Worm (Caenorhabditis elegans) whole organism, young adult: Measurements from ENCODE around the gene M79.2.

Experiments
- B0336.3 ChIP-seq: fragments of 200-800 bp; sonication (Bioruptor generic); IDR thresholded peaks from 2 replicates; pipeline ENCODE4 v1.3.6; 2022; ENCODE audit warnings: missing genetic modification characterization, missing compliant biosample characterization
- C06A6.2 ChIP-seq: fragments of 200-800 bp; sonication (Bioruptor generic); conservative IDR thresholded peaks from 2 replicates; pipeline ENCODE4 v1.3.6; 2022; ENCODE audit warnings: missing genetic modification characterization, missing compliant biosample characterization
- D2030.7 ChIP-seq: fragments of 200-800 bp; sonication (Bioruptor generic); IDR thresholded peaks from 2 replicates; pipeline ENCODE4 v1.3.6; 2022; ENCODE audit warnings: missing genetic modification reagents, missing genetic modification characterization, missing compliant biosample characterization
- F37B4.10 ChIP-seq: fragments of 200-800 bp; sonication (Bioruptor generic); IDR thresholded peaks from 2 replicates; pipeline ENCODE4 v1.3.6; 2022; ENCODE audit warnings: missing genetic modification characterization, missing compliant biosample characterization
- K11D2.4 ChIP-seq: fragments of 200-800 bp; sonication (Bioruptor generic); IDR thresholded peaks from 2 replicates; pipeline ENCODE4 v1.3.6; 2022; ENCODE audit warnings: missing genetic modification reagents, missing genetic modification characterization, missing compliant biosample characterization
- K12H6.12 ChIP-seq: fragments of 200-800 bp; sonication (Bioruptor generic); optimal IDR thresholded peaks from 2 replicates; lab custom pipeline; 2018; ENCODE audit warnings: mild to moderate bottlenecking, missing genetic modification characterization, missing compliant biosample characterization
- Y67H2A.10 ChIP-seq: fragments of 200-800 bp; sonication (Bioruptor generic); conservative IDR thresholded peaks from 2 replicates; pipeline ENCODE4 v1.3.6; 2022; ENCODE audit warnings: missing genetic modification reagents, missing genetic modification characterization, missing compliant biosample characterization
- Y95B8A.8 ChIP-seq: fragments of 200-800 bp; sonication (Bioruptor generic); IDR thresholded peaks from 2 replicates; pipeline ENCODE4 v1.3.6; 2022; ENCODE audit warnings: missing genetic modification reagents, missing genetic modification characterization, missing compliant biosample characterization
- ama-1 ChIP-seq, 3 experiments: fragments of 150-350 bp in 1 of 3; sonication (generic microtip) in 2 of 3; optimal IDR thresholded peaks; 2 replicates each; lab custom pipeline; 2014 to 2018; ENCODE audit warnings: missing biosample characterization in 2 of 3, missing genetic modification characterization in 2 of 3, missing genetic modification reagents in 2 of 3
- atf-7 ChIP-seq: sonication (generic microtip); optimal IDR thresholded peaks from 2 replicates; lab custom pipeline; 2017; ENCODE audit warnings: mild to moderate bottlenecking, missing genetic modification characterization, missing compliant biosample characterization
- attf-3 ChIP-seq: fragments of 200-800 bp; sonication (Bioruptor generic); conservative IDR thresholded peaks from 2 replicates; pipeline ENCODE4 v1.3.6; 2022; ENCODE audit warnings: missing genetic modification reagents, missing genetic modification characterization, missing compliant biosample characterization
- attf-5 ChIP-seq: fragments of 200-800 bp; sonication (Bioruptor generic); optimal IDR thresholded peaks from 2 replicates; lab custom pipeline; 2018; ENCODE audit warnings: mild to moderate bottlenecking, missing genetic modification characterization, missing compliant biosample characterization
- attf-6 ChIP-seq: fragments of 200-800 bp; sonication (Bioruptor generic); IDR thresholded peaks from 2 replicates; pipeline ENCODE4 v1.3.6; 2022; ENCODE audit warnings: missing genetic modification reagents, missing genetic modification characterization, missing compliant biosample characterization
- bed-2 ChIP-seq: fragments of 200-800 bp; sonication (Bioruptor generic); IDR thresholded peaks from 2 replicates; pipeline ENCODE4 v1.3.6; 2022; ENCODE audit warnings: missing genetic modification reagents, missing genetic modification characterization, missing compliant biosample characterization
- cebp-1 ChIP-seq, 2 experiments: fragments of 200-800 bp in 1 of 2; sonication (Bioruptor generic) in 1 of 2; sonication (generic microtip) in 1 of 2; IDR thresholded peaks in 1 of 2; optimal IDR thresholded peaks in 1 of 2; 2 replicates each; pipeline versions ENCODE4 v1.3.6 to Lab custom; 2017 to 2022; ENCODE audit warnings: missing compliant biosample characterization in 2 of 2, missing genetic modification characterization in 2 of 2, mild to moderate bottlenecking in 1 of 2, missing genetic modification reagents in 1 of 2, moderate library complexity in 1 of 2
- ceh-27 ChIP-seq: fragments of 200-800 bp; sonication (Bioruptor generic); optimal IDR thresholded peaks from 2 replicates; lab custom pipeline; 2018; ENCODE audit warnings: mild to moderate bottlenecking, missing genetic modification characterization, moderate library complexity, missing compliant biosample characterization
- chd-7 ChIP-seq: sonication (generic microtip); optimal IDR thresholded peaks from 2 replicates; lab custom pipeline; 2016; ENCODE audit warnings: mild to moderate bottlenecking, missing genetic modification characterization, moderate library complexity, missing compliant biosample characterization
- dox-1 ChIP-seq: fragments of 200-800 bp; sonication (Bioruptor generic); IDR thresholded peaks from 2 replicates; pipeline ENCODE4 v1.3.6; 2022; ENCODE audit warnings: missing genetic modification reagents, missing genetic modification characterization, missing compliant biosample characterization
- egl-44 ChIP-seq: fragments of 200-800 bp; sonication (Bioruptor generic); IDR thresholded peaks from 2 replicates; pipeline ENCODE4 v1.3.6; 2022; ENCODE audit warnings: missing genetic modification reagents, missing genetic modification characterization, missing compliant biosample characterization
- egrh-3 ChIP-seq: fragments of 200-800 bp; sonication (Bioruptor generic); IDR thresholded peaks from 2 replicates; pipeline ENCODE4 v1.3.6; 2022; ENCODE audit warnings: missing genetic modification reagents, missing genetic modification characterization, missing compliant biosample characterization
- ekl-4 ChIP-seq: fragments of 200-800 bp; sonication (Bioruptor generic); IDR thresholded peaks from 2 replicates; pipeline ENCODE4 v1.3.6; 2022; ENCODE audit warnings: missing genetic modification reagents, missing genetic modification characterization, missing compliant biosample characterization
- ets-4 ChIP-seq: fragments of 200-800 bp; sonication (Bioruptor generic); optimal IDR thresholded peaks from 2 replicates; lab custom pipeline; 2018; ENCODE audit warnings: mild to moderate bottlenecking, missing genetic modification characterization, missing compliant biosample characterization
- gei-17 ChIP-seq: fragments of 200-800 bp; sonication (Bioruptor generic); optimal IDR thresholded peaks from 2 replicates; lab custom pipeline; 2018; ENCODE audit warnings: mild to moderate bottlenecking, missing genetic modification characterization, missing compliant biosample characterization
- hmg-1.2 ChIP-seq: fragments of 200-800 bp; sonication (Bioruptor generic); IDR thresholded peaks from 2 replicates; pipeline ENCODE4 v1.3.6; 2022; ENCODE audit warnings: missing genetic modification reagents, missing genetic modification characterization, missing compliant biosample characterization
- let-526 ChIP-seq: fragments of 200-800 bp; sonication (Bioruptor generic); IDR thresholded peaks from 2 replicates; pipeline ENCODE4 v1.3.6; 2022; ENCODE audit warnings: missing genetic modification reagents, missing genetic modification characterization, missing compliant biosample characterization
- lin-26 ChIP-seq: fragments of 200-800 bp; sonication (Bioruptor generic); IDR thresholded peaks from 2 replicates; pipeline ENCODE4 v1.3.6; 2022; ENCODE audit warnings: missing genetic modification reagents, missing genetic modification characterization, missing compliant biosample characterization
- lin-35 ChIP-seq, 3 experiments: fragments of 150-350 bp in 2 of 3; sonication (generic microtip) in 1 of 3; optimal IDR thresholded peaks; 2 replicates each; lab custom pipeline; 2014 to 2018; ENCODE audit warnings: missing biosample characterization in 3 of 3, missing genetic modification characterization in 3 of 3, missing genetic modification reagents in 3 of 3
- lin-40 ChIP-seq: sonication (generic microtip); optimal IDR thresholded peaks from 2 replicates; lab custom pipeline; 2016; ENCODE audit warnings: missing genetic modification characterization, mild to moderate bottlenecking, missing compliant biosample characterization, missing genotype, missing genetic modification reagents
- lir-1 ChIP-seq: fragments of 200-800 bp; sonication (Bioruptor generic); conservative IDR thresholded peaks from 2 replicates; pipeline ENCODE4 v1.3.6; 2022; ENCODE audit warnings: missing genetic modification reagents, missing genetic modification characterization, missing compliant biosample characterization
- madf-10 ChIP-seq: sonication (generic microtip); optimal IDR thresholded peaks from 2 replicates; lab custom pipeline; 2016; ENCODE audit warnings: mild to moderate bottlenecking, missing genetic modification characterization, missing compliant biosample characterization
- madf-6 ChIP-seq: fragments of 200-800 bp; sonication (Bioruptor generic); IDR thresholded peaks from 2 replicates; pipeline ENCODE4 v1.3.6; 2022; ENCODE audit warnings: missing genetic modification reagents, missing genetic modification characterization, missing compliant biosample characterization
- mcd-1 ChIP-seq: fragments of 200-800 bp; sonication (Bioruptor generic); IDR thresholded peaks from 2 replicates; pipeline ENCODE4 v1.3.6; 2022; ENCODE audit warnings: missing genetic modification reagents, missing genetic modification characterization, missing compliant biosample characterization
- nfyb-1 ChIP-seq: fragments of 200-800 bp; sonication (Bioruptor generic); IDR thresholded peaks from 2 replicates; pipeline ENCODE4 v1.3.6; 2022; ENCODE audit warnings: missing genetic modification reagents, missing genetic modification characterization, missing compliant biosample characterization
- nhr-120 ChIP-seq: fragments of 200-800 bp; sonication (Bioruptor generic); IDR thresholded peaks from 2 replicates; pipeline ENCODE4 v1.3.6; 2022; ENCODE audit warnings: missing genetic modification characterization, missing compliant biosample characterization
- nhr-80 ChIP-seq: sonication (generic microtip); optimal IDR thresholded peaks from 2 replicates; lab custom pipeline; 2016; ENCODE audit warnings: missing genetic modification characterization, missing compliant biosample characterization
- nhr-90 ChIP-seq: sonication (generic microtip); optimal IDR thresholded peaks from 2 replicates; lab custom pipeline; 2016; ENCODE audit warnings: missing genotype, mild to moderate bottlenecking, missing genetic modification characterization, missing compliant biosample characterization
- rcor-1 ChIP-seq: fragments of 200-800 bp; sonication (Bioruptor generic); IDR thresholded peaks from 2 replicates; pipeline ENCODE4 v1.3.6; 2022; ENCODE audit warnings: missing genetic modification reagents, missing genetic modification characterization, missing compliant biosample characterization
- repo-1 ChIP-seq: sonication (generic microtip); optimal IDR thresholded peaks from 2 replicates; lab custom pipeline; 2017; ENCODE audit warnings: mild to moderate bottlenecking, missing genetic modification characterization, missing compliant biosample characterization
- snpc-4 ChIP-seq, 5 experiments: fragments of 150-350 bp in 1 of 5; sonication (generic microtip) in 4 of 5; optimal IDR thresholded peaks; 2 replicates each; lab custom pipeline; 2014 to 2018; ENCODE audit warnings: missing genetic modification characterization in 5 of 5, missing biosample characterization in 3 of 5, antibody characterized with exemption in 2 of 5, mild to moderate bottlenecking in 2 of 5, missing compliant biosample characterization in 2 of 5, missing genotype in 2 of 5, moderate library complexity in 2 of 5, missing genetic modification reagents in 1 of 5
- somi-1 ChIP-seq: fragments of 200-800 bp; sonication (Bioruptor generic); optimal IDR thresholded peaks from 2 replicates; lab custom pipeline; 2018; ENCODE audit warnings: mild to moderate bottlenecking, missing genetic modification characterization, missing compliant biosample characterization
- tbp1 ChIP-seq: fragments of 200-800 bp; sonication (Bioruptor generic); optimal IDR thresholded peaks from 2 replicates; lab custom pipeline; 2018; ENCODE audit warnings: mild to moderate bottlenecking, missing genetic modification characterization, missing compliant biosample characterization
- zfh-2 ChIP-seq: fragments of 200-800 bp; sonication (Bioruptor generic); conservative IDR thresholded peaks from 2 replicates; pipeline ENCODE4 v1.3.6; 2022; ENCODE audit warnings: missing genetic modification reagents, missing genetic modification characterization, missing compliant biosample characterization
- ztf-18 ChIP-seq: sonication (generic microtip); optimal IDR thresholded peaks from 2 replicates; lab custom pipeline; 2016; ENCODE audit warnings: missing genotype, mild to moderate bottlenecking, missing genetic modification characterization, missing compliant biosample characterization
- ztf-25 ChIP-seq: fragments of 200-800 bp; sonication (Bioruptor generic); IDR thresholded peaks from 2 replicates; pipeline ENCODE4 v1.3.6; 2022; ENCODE audit warnings: missing genetic modification reagents, missing genetic modification characterization, missing compliant biosample characterization
- ztf-26 ChIP-seq: sonication (generic microtip); optimal IDR thresholded peaks from 2 replicates; lab custom pipeline; 2017; ENCODE audit warnings: missing genetic modification characterization, missing compliant biosample characterization

Gene M79.2

DNA sequence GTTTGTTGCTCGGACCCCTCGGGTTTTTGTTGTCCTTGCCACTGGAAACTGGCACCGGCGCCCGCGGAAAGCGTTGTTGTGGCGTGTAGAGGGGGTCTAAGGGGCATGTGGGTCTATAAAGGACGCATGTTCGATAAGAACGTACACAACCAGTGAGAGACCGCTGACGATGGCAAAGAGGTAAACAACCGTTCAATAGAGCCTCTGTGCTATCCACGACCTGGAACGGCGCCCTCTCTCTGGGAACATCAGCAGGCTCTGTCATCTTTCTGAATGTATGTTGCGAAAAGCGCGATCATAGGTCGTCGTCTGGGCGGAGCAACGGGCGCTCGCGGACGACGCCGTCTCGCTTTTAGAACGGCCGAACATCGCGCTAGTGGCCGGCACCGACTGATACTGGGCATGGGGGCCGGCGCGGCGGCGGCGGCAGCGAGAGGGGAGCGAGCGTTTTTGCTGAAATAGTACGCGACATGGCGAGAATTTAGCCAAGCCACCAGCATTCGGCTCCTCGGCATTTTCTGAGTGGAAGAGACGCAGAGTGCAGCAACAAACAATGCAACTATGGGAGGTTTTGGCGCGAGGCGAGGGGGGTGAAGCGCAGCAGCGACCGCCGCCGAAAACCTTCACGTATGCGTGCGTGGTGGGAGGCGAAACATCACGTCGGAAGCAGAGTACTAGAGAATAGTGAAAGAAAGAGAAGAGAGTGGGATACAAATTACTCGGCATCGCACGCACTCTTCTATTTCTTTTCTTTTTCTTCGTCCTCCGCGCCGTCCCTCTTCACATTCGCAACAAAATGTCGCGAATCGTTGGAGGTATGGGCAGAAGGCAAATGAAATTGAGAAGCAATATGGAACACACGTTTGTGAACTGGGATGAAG, 8.7 kb upstream of the M79.2 start:
- peak; percentile 56; the same call in 1 of the 2 replicates for TF ChIP-seq dox-1 (GFP tag; lab: Robert Waterston, UW)
- TF ChIP-seq tbp1: peak; percentile 24
- TF ChIP-seq nhr-120: no peak
- TF ChIP-seq gei-17: peak; percentile 55
- TF ChIP-seq K12H6.12 (tag; lab: Kevin White, UChicago): peak; percentile 65
- no peak for TF ChIP-seq D2030.7 (GFP tag; lab: Robert Waterston, UW)
- peak; percentile 75; the same call in 1 of the 2 replicates for TF ChIP-seq nfyb-1
- TF ChIP-seq ama-1 (optimal IDR thresholded peaks at IDR 0.05; lab: Kevin White, UChicago): no peak
- no peak for TF ChIP-seq ama-1 (GFP tag; optimal IDR thresholded peaks at IDR 0.05; lab: Kevin White, UChicago)
- 0 out of 2 replicates have a peak, but pooled peaks have one; percentile 13 for TF ChIP-seq lir-1 (GFP tag; lab: Robert Waterston, UW)
- TF ChIP-seq hmg-1.2: peak; percentile 60; the same call in 1 of the 2 replicates
- TF ChIP-seq B0336.3 (GFP tag; lab: Robert Waterston, UW): peak; percentile 68
- TF ChIP-seq atf-7: peak; percentile 66
- peak; percentile 27 for TF ChIP-seq nhr-90 (tag; lab: Kevin White, UChicago)
- peak; percentile 27; the same call in 1 of the 2 replicates for TF ChIP-seq rcor-1 (GFP tag; lab: Robert Waterston, UW)
- no peak for TF ChIP-seq attf-6
- no peak for TF ChIP-seq Y95B8A.8
- TF ChIP-seq ets-4: peak; percentile 40
- TF ChIP-seq egl-44 (GFP tag; lab: Robert Waterston, UW): no peak
- peak; percentile 94 for TF ChIP-seq egrh-3 (GFP tag; lab: Robert Waterston, UW)
- TF ChIP-seq bed-2 (GFP tag; lab: Robert Waterston, UW): 0 out of 2 replicates have a peak, but pooled peaks have one; percentile 13
- peak; percentile 60 for TF ChIP-seq mcd-1 (GFP tag; lab: Robert Waterston, UW)
- no peak for TF ChIP-seq madf-6 (GFP tag; lab: Robert Waterston, UW)
- TF ChIP-seq C06A6.2 (GFP tag; lab: Robert Waterston, UW): peak; percentile 41; the same call in 1 of the 2 replicates
- TF ChIP-seq chd-7 (tag; lab: Kevin White, UChicago): peak; percentile 43
- no peak for TF ChIP-seq ekl-4 (GFP tag; lab: Robert Waterston, UW)
- TF ChIP-seq repo-1 (tag; lab: Kevin White, UChicago): peak; percentile 10
- no peak for TF ChIP-seq lin-26 (GFP tag; lab: Robert Waterston, UW)
- TF ChIP-seq ceh-27 (GFP tag; lab: Kevin White, UChicago): peak; percentile 78
- TF ChIP-seq let-526 (GFP tag; lab: Robert Waterston, UW): 0 out of 2 replicates have a peak, but pooled peaks have one; percentile 4
- peak; percentile 81 for TF ChIP-seq lin-40
- peak; percentile 60 for TF ChIP-seq attf-5 (GFP tag; lab: Kevin White, UChicago)
- TF ChIP-seq snpc-4 (GFP tag; optimal IDR thresholded peaks at IDR 0.05; lab: Kevin White, UChicago): no peak
- TF ChIP-seq snpc-4 (tag; optimal IDR thresholded peaks at IDR 0.05; lab: Kevin White, UChicago): peak; percentile 34 to 57 (median 48)
- TF ChIP-seq ztf-25 (GFP tag; lab: Robert Waterston, UW): no peak
- TF ChIP-seq nhr-80 (tag; lab: Kevin White, UChicago): peak; percentile 97
- TF ChIP-seq ztf-18 (tag; lab: Kevin White, UChicago): peak; percentile 51
- TF ChIP-seq somi-1 (GFP tag; lab: Kevin White, UChicago): peak; percentile 49
- TF ChIP-seq cebp-1 (GFP tag; IDR thresholded peaks at IDR 0.05; lab: Robert Waterston, UW): no peak; the same call in 1 of the 2 replicates
- peak; percentile 78 for TF ChIP-seq cebp-1 (tag; optimal IDR thresholded peaks at IDR 0.05; lab: Kevin White, UChicago)
- peak; percentile 99 for TF ChIP-seq zfh-2
- peak; percentile 22 for TF ChIP-seq ztf-26
- TF ChIP-seq K11D2.4 (GFP tag; lab: Robert Waterston, UW): peak; percentile 65
- peak in 1 of 3 experiments; percentile 42 for TF ChIP-seq lin-35 (GFP tag; optimal IDR thresholded peaks at IDR 0.05; lab: Kevin White, UChicago)
- no peak for TF ChIP-seq F37B4.10
- no peak for TF ChIP-seq attf-3 (GFP tag; lab: Robert Waterston, UW)
- TF ChIP-seq madf-10 (tag; lab: Kevin White, UChicago): peak; percentile 98
- TF ChIP-seq Y67H2A.10 (GFP tag; lab: Robert Waterston, UW): no peak
